Fruit fly (Drosophila melanogaster) whole organism, wandering third instar larva: ENCODE measurements around the gene mex1.

Experiments
- Abd-B ChIP-seq: fragments of >200 bp; optimal IDR thresholded peaks from 2 replicates; lab custom pipeline; 2017; ENCODE audit warnings: missing biosample characterization, missing genetic modification characterization
- CG32264 ChIP-seq: fragments of 200-800 bp; sonication (Bioruptor generic); optimal IDR thresholded peaks from 2 replicates; lab custom pipeline; 2016; ENCODE audit warnings: missing biosample characterization, missing genetic modification characterization
- CG9705 ChIP-seq: fragments of 200-800 bp; sonication (Bioruptor generic); optimal IDR thresholded peaks from 2 replicates; lab custom pipeline; 2018; ENCODE audit warnings: missing biosample characterization, mild to moderate bottlenecking, missing genetic modification characterization
- CrebA ChIP-seq: fragments of 200-800 bp; sonication (Bioruptor generic); optimal IDR thresholded peaks from 2 replicates; lab custom pipeline; 2016; ENCODE audit warnings: missing biosample characterization, mild to moderate bottlenecking, missing genetic modification characterization, borderline replicate concordance
- Dfd ChIP-seq: fragments of >200 bp; optimal IDR thresholded peaks from 2 replicates; lab custom pipeline; 2017; ENCODE audit warnings: missing biosample characterization, missing genetic modification characterization
- Dif ChIP-seq: fragments of 200-275, 200-300 bp; sonication (Bioruptor generic); optimal IDR thresholded peaks from 2 replicates; lab custom pipeline; 2018; ENCODE audit warnings: missing biosample characterization, missing genetic modification characterization; ENCODE audit not compliant: partially characterized antibody
- GATAd ChIP-seq: sonication (Bioruptor generic); optimal IDR thresholded peaks from 2 replicates; lab custom pipeline; 2016; ENCODE audit warnings: missing biosample characterization, missing genetic modification characterization
- HLH106 ChIP-seq: fragments of 200-800 bp; optimal IDR thresholded peaks from 3 replicates; lab custom pipeline; 2019; ENCODE audit warnings: missing biosample characterization, mild to moderate bottlenecking, missing genetic modification characterization, moderate library complexity
- Hnf4 ChIP-seq: fragments of 200-800 bp; sonication (Bioruptor generic); optimal IDR thresholded peaks from 2 replicates; lab custom pipeline; 2016; ENCODE audit warnings: missing biosample characterization, mild to moderate bottlenecking, missing genetic modification characterization
- Hr78 ChIP-seq: fragments of >200 bp; optimal IDR thresholded peaks from 2 replicates; lab custom pipeline; 2017; ENCODE audit warnings: missing biosample characterization, missing genetic modification characterization
- Hr83 ChIP-seq: fragments of 200-300 bp; sonication (Bioruptor generic); optimal IDR thresholded peaks from 2 replicates; lab custom pipeline; 2016; ENCODE audit warnings: missing biosample characterization, mild to moderate bottlenecking, missing genetic modification characterization, moderate library complexity; ENCODE audit not compliant: poor library complexity, severe bottlenecking
- Jra ChIP-seq: sonication (Bioruptor generic); optimal IDR thresholded peaks from 2 replicates; lab custom pipeline; 2016; ENCODE audit warnings: missing biosample characterization, missing genetic modification characterization
- Mio ChIP-seq: sonication (Bioruptor generic); optimal IDR thresholded peaks from 2 replicates; lab custom pipeline; 2016; ENCODE audit warnings: missing biosample characterization, missing genetic modification characterization
- Myc ChIP-seq: fragments of >200 bp; optimal IDR thresholded peaks from 2 replicates; lab custom pipeline; 2017
- N ChIP-seq: fragments of >200 bp; optimal IDR thresholded peaks from 2 replicates; lab custom pipeline; 2018; ENCODE audit warnings: missing biosample characterization, missing external identifiers, missing genetic modification characterization
- OdsH ChIP-seq: fragments of 200-800 bp; sonication (Bioruptor generic); optimal IDR thresholded peaks from 2 replicates; lab custom pipeline; 2016; ENCODE audit warnings: missing biosample characterization, mild to moderate bottlenecking, missing genetic modification characterization
- Rel ChIP-seq, 2 experiments: fragments of 200-800 bp; sonication (Bioruptor generic) in 1 of 2; optimal IDR thresholded peaks; 2 replicates in 1 of 2; 3 replicates in 1 of 2; lab custom pipeline; 2016 to 2019; ENCODE audit warnings: mild to moderate bottlenecking in 2 of 2, missing biosample characterization in 2 of 2, missing genetic modification characterization in 2 of 2, moderate library complexity in 1 of 2
- Sp1 ChIP-seq: fragments of 200-800 bp; sonication (Bioruptor generic); optimal IDR thresholded peaks from 3 replicates; lab custom pipeline; 2019; ENCODE audit warnings: missing biosample characterization, mild to moderate bottlenecking, missing genetic modification characterization, moderate library complexity
- Vsx2 ChIP-seq: fragments of 200-300, 225-300 bp; sonication (Bioruptor generic); optimal IDR thresholded peaks from 2 replicates; lab custom pipeline; 2018; ENCODE audit warnings: missing biosample characterization, missing genetic modification characterization; ENCODE audit not compliant: partially characterized antibody
- br ChIP-seq: fragments of 200-800 bp; sonication (Bioruptor generic); optimal IDR thresholded peaks from 2 replicates; lab custom pipeline; 2016; ENCODE audit warnings: missing biosample characterization, missing genetic modification characterization
- brk ChIP-seq: fragments of 200-800 bp; sonication (Bioruptor generic); optimal IDR thresholded peaks from 2 replicates; lab custom pipeline; 2016; ENCODE audit warnings: missing biosample characterization, mild to moderate bottlenecking, missing genetic modification characterization
- dl ChIP-seq, 2 experiments: fragments of 175-275, 200-275 bp in 1 of 2; fragments of 200-275 bp in 1 of 2; sonication (Bioruptor generic); optimal IDR thresholded peaks; lab custom pipeline; 2018; ENCODE audit warnings: mild to moderate bottlenecking in 2 of 2, missing biosample characterization in 2 of 2, missing genetic modification characterization in 2 of 2, moderate library complexity in 2 of 2; ENCODE audit not compliant: partially characterized antibody in 2 of 2, insufficient read depth in 1 of 2
- dmrt93B ChIP-seq: fragments of 200-800 bp; sonication (Bioruptor generic); optimal IDR thresholded peaks from 2 replicates; lab custom pipeline; 2018; ENCODE audit warnings: missing biosample characterization, mild to moderate bottlenecking, missing genetic modification characterization
- dsf ChIP-seq: sonication (Bioruptor generic); optimal IDR thresholded peaks from 2 replicates; lab custom pipeline; 2016; ENCODE audit warnings: missing biosample characterization, missing genetic modification characterization, borderline replicate concordance
- ey ChIP-seq: fragments of 200-800 bp; sonication (Bioruptor generic); optimal IDR thresholded peaks from 2 replicates; lab custom pipeline; 2016; ENCODE audit warnings: missing biosample characterization, missing genetic modification characterization
- foxo ChIP-seq, 2 experiments: fragments of 200-800 bp; sonication (Bioruptor generic); optimal IDR thresholded peaks; 2 replicates in 1 of 2; 3 replicates in 1 of 2; lab custom pipeline; 2016 to 2017; ENCODE audit warnings: missing biosample characterization in 2 of 2, missing genetic modification characterization in 2 of 2
- fru ChIP-seq: fragments of 200-800 bp; sonication (Bioruptor generic); optimal IDR thresholded peaks from 3 replicates; lab custom pipeline; 2016; ENCODE audit warnings: missing biosample characterization, mild to moderate bottlenecking, missing genetic modification characterization
- h ChIP-seq: fragments of 200-800 bp; sonication (Bioruptor generic); optimal IDR thresholded peaks from 3 replicates; lab custom pipeline; 2016; ENCODE audit warnings: missing biosample characterization, mild to moderate bottlenecking, missing genetic modification characterization
- lola ChIP-seq: fragments of >200 bp; optimal IDR thresholded peaks from 2 replicates; lab custom pipeline; 2017; ENCODE audit warnings: missing biosample characterization, missing genetic modification characterization
- pan ChIP-seq: fragments of >200 bp; optimal IDR thresholded peaks from 2 replicates; lab custom pipeline; 2017
- psq ChIP-seq: fragments of 200-800 bp; sonication (Bioruptor generic); optimal IDR thresholded peaks from 3 replicates; lab custom pipeline; 2017; ENCODE audit warnings: missing biosample characterization, mild to moderate bottlenecking, missing genetic modification characterization, moderate library complexity
- sage ChIP-seq: fragments of 200-800 bp; sonication (Bioruptor generic); optimal IDR thresholded peaks from 2 replicates; lab custom pipeline; 2016; ENCODE audit warnings: missing biosample characterization, mild to moderate bottlenecking, missing genetic modification characterization
- woc ChIP-seq: sonication (Bioruptor generic); optimal IDR thresholded peaks from 2 replicates; lab custom pipeline; 2016; ENCODE audit warnings: missing biosample characterization, mild to moderate bottlenecking, missing genetic modification characterization

The mex1 gene

DNA sequence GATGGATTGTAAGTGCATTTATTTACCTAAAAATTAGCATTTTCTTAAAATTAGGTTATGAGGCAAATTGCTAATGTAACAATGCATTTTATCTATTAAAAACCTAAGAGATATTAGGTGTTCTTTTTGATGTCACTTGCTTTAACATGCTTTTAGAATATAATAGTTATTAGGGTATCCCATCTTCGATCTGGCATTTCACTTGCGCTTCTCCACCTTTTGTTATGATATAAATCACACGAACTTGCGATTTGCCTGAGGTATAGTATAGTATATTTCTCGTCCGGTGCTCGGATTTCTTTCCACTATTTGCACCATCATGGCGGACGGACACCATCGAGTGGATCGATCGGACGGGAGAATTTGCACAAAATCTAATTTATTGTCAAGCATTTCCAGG, 10.7 kb upstream of the mex1 start:
- TF ChIP-seq Dfd (GFP tag; lab: Kevin White, UChicago): no peak
- TF ChIP-seq N: no peak
- no peak for TF ChIP-seq GATAd (GFP tag; lab: Kevin White, UChicago)
- no peak for TF ChIP-seq h (GFP tag; lab: Kevin White, UChicago)
- TF ChIP-seq lola (GFP tag; lab: Kevin White, UChicago): no peak
- no peak for TF ChIP-seq fru
- TF ChIP-seq Sp1: no peak
- no peak for TF ChIP-seq Rel (GFP tag; optimal IDR thresholded peaks at IDR 0.05; lab: Kevin White, UChicago)
- TF ChIP-seq Rel (tag; optimal IDR thresholded peaks at IDR 0.05; lab: Kevin White, UChicago): no peak
- no peak for TF ChIP-seq Hr83
- TF ChIP-seq CrebA (GFP tag; lab: Kevin White, UChicago): no peak
- TF ChIP-seq dl (GFP tag; optimal IDR thresholded peaks at IDR 0.05; lab: Kevin White, UChicago; ENCODE audit: insufficient read depth in 1 of 2, partially characterized antibody in 2 of 2): no peak
- no peak for TF ChIP-seq Myc (lab: Kevin White, UChicago)
- TF ChIP-seq dsf: no peak
- TF ChIP-seq HLH106: no peak
- TF ChIP-seq brk (GFP tag; lab: Kevin White, UChicago): no peak
- TF ChIP-seq sage (GFP tag; lab: Kevin White, UChicago): no peak
- no peak for TF ChIP-seq CG9705
- TF ChIP-seq Dif: no peak
- TF ChIP-seq Jra (GFP tag; lab: Kevin White, UChicago): no peak
- no peak for TF ChIP-seq Vsx2 (GFP tag; lab: Kevin White, UChicago)

- TF ChIP-seq OdsH (GFP tag; lab: Kevin White, UChicago) (no peak), Vsx2 (GFP tag; lab: Kevin White, UChicago) (no peak), Dfd (GFP tag; lab: Kevin White, UChicago) (no peak), lola (GFP tag; lab: Kevin White, UChicago) (no peak), Abd-B (no peak), Hnf4 (GFP tag; lab: Kevin White, UChicago) (no peak), ey (GFP tag; lab: Kevin White, UChicago) (no peak)
- TF ChIP-seq, all 38 proteins: peak for 0
These were observed 9.8 kb upstream of the mex1 start, which contains the start of gene obst-H for dm6 chr3L:15529143-15529542. Gene obst-H, minus strand, starts transcription at chr3L:15529243.

DNA sequence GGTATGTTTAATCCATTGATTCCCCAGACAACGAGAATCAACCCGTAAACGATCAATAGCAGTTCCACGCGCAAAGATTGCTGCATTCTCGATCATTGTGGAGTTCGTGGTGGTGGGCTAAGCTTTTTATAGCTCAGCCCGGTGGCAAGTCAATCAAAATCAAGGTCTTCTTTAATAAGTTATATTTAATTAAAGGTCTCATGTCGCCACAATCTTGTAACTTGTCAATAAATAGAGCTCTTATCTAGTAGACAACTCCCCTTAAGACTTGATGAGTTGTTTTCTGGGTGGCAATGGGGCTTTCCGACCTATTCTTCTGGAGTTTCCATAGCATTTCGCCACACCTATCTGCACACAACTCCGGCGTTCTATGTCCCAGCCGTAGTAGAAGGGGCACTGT, 8.7 kb upstream of the mex1 start, which contains the start of gene CG42728:
CG42728 (minus strand) TSS at position 101 of the 400 bp plus-strand sequence.
- TF ChIP-seq ey (GFP tag; lab: Kevin White, UChicago) (no peak), GATAd (GFP tag; lab: Kevin White, UChicago) (no peak), pan (lab: Kevin White, UChicago) (no peak), woc (GFP tag; lab: Kevin White, UChicago) (no peak), Rel (GFP tag; optimal IDR thresholded peaks at IDR 0.05; lab: Kevin White, UChicago) (no peak), Rel (tag; optimal IDR thresholded peaks at IDR 0.05; lab: Kevin White, UChicago) (no peak), OdsH (GFP tag; lab: Kevin White, UChicago) (no peak), fru (no peak), lola (GFP tag; lab: Kevin White, UChicago) (no peak), sage (GFP tag; lab: Kevin White, UChicago) (no peak), Hr83 (no peak), Mio (GFP tag; lab: Kevin White, UChicago) (no peak), br (GFP tag; lab: Kevin White, UChicago) (no peak), Dif (no peak), dmrt93B (no peak), foxo (GFP tag; optimal IDR thresholded peaks at IDR 0.05; lab: Kevin White, UChicago) (no peak), psq (GFP tag; lab: Kevin White, UChicago) (no peak), Jra (GFP tag; lab: Kevin White, UChicago) (no peak), dsf (no peak), Hr78 (GFP tag; lab: Kevin White, UChicago) (no peak), CG32264 (no peak)

DNA sequence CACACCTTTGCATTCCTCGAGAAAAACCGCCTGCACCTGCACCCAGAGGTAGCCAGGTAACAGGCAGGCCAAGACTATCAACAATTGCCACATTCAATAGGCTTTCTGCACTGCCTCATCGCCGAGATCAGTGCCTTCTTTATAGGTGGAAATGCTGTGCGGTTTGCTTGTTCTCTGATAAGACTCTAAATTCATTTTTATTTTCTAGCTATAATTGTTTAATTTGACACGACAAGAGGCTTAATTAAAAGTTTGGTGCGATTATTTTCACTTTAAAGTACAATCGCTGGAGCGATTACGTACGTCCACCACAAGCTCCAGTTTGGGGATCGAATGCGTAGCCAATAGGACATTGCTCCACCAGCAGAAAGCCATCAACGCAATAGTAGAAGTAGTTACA, 8.0 kb upstream of the mex1 start, which contains the start of gene CG42729:
CG42729 (minus strand) TSS at position 101 of the 400 bp plus-strand sequence.
- TF ChIP-seq Abd-B (no peak), Dfd (GFP tag; lab: Kevin White, UChicago) (no peak), Vsx2 (GFP tag; lab: Kevin White, UChicago) (no peak)
